Worm (Caenorhabditis elegans) whole organism, mixed stage, embryonic: ENCODE measurements around the gene aos-1.

Experiments used
- blmp-1 ChIP-seq: fragments of 150-350 bp; optimal IDR thresholded peaks from 2 replicates; lab custom pipeline; 2014; ENCODE audit warnings: missing biosample characterization, missing genetic modification characterization
- ces-1 ChIP-seq: fragments of 150-350 bp; optimal IDR thresholded peaks from 2 replicates; lab custom pipeline; 2014; ENCODE audit warnings: missing biosample characterization, missing genetic modification reagents, missing genetic modification characterization
- ham-2 ChIP-seq: fragments of 200-800 bp; sonication (Bioruptor generic); optimal IDR thresholded peaks from 2 replicates; lab custom pipeline; 2018; ENCODE audit warnings: mild to moderate bottlenecking, missing genetic modification characterization, missing compliant biosample characterization
- nhr-12 ChIP-seq: fragments of 150-350 bp; optimal IDR thresholded peaks from 2 replicates; lab custom pipeline; 2014; ENCODE audit warnings: missing biosample characterization, missing genetic modification characterization
- nhr-2 ChIP-seq: fragments of 150-350 bp; optimal IDR thresholded peaks from 2 replicates; lab custom pipeline; 2014; ENCODE audit warnings: missing biosample characterization, missing genetic modification characterization
- nhr-237 ChIP-seq: fragments of 150-350 bp; optimal IDR thresholded peaks from 2 replicates; lab custom pipeline; 2014; ENCODE audit warnings: missing biosample characterization, missing genetic modification characterization
- nhr-28 ChIP-seq: fragments of 150-350 bp; optimal IDR thresholded peaks from 2 replicates; lab custom pipeline; 2014; ENCODE audit warnings: missing biosample characterization, missing genetic modification characterization
- pha-4 ChIP-seq: fragments of 150-350 bp; optimal IDR thresholded peaks from 2 replicates; lab custom pipeline; 2018; ENCODE audit warnings: missing biosample characterization, missing genetic modification reagents, missing genetic modification characterization
- snpc-4 ChIP-seq: fragments of 150-350 bp; optimal IDR thresholded peaks from 2 replicates; lab custom pipeline; 2014; ENCODE audit warnings: missing biosample characterization, missing genetic modification characterization
- sptf-1 ChIP-seq: sonication (generic microtip); optimal IDR thresholded peaks from 2 replicates; lab custom pipeline; 2017; ENCODE audit warnings: mild to moderate bottlenecking, missing genetic modification characterization, moderate library complexity, missing compliant biosample characterization
- unc-62 ChIP-seq: fragments of 150-350 bp; optimal IDR thresholded peaks from 2 replicates; lab custom pipeline; 2014; ENCODE audit warnings: missing biosample characterization, missing genetic modification reagents, missing genetic modification characterization

- TF ChIP-seq ham-2 (GFP tag; lab: Kevin White, UChicago) = no peak
- TF ChIP-seq nhr-2 = no peak
- no peak for TF ChIP-seq snpc-4 (tag; lab: Kevin White, UChicago)
- no peak for TF ChIP-seq nhr-28 (tag; lab: Kevin White, UChicago)
- no peak for TF ChIP-seq pha-4 (tag; lab: Kevin White, UChicago)
- no peak for TF ChIP-seq nhr-237 (tag; lab: Kevin White, UChicago)
- no peak for TF ChIP-seq nhr-12 (tag; lab: Kevin White, UChicago)
- no peak for TF ChIP-seq blmp-1
- TF ChIP-seq ces-1 (GFP tag; lab: Kevin White, UChicago) = no peak
- TF ChIP-seq unc-62 = no peak
- TF ChIP-seq sptf-1 (tag; lab: Kevin White, UChicago) = no peak
Measured at ce11 chrV:10152278-10152677, 22.2 kb upstream of the aos-1 start, which contains the start of gene srsx-28.
